Worm (Caenorhabditis elegans): ENCODE results near the gene col-166.

col-166 gene

ce11 chrX:6255561-6255960 is 24.3 kb upstream of the col-166 start (continued):
- TF ChIP-seq ceh-2 (tag; optimal IDR thresholded peaks at IDR 0.05) (no peak), C38D4.7 (GFP tag; optimal IDR thresholded peaks at IDR 0.05) (no peak), ceh-19 (GFP tag; optimal IDR thresholded peaks at IDR 0.05) (no peak), hlh-8 (tag; optimal IDR thresholded peaks at IDR 0.05) (no peak), ahr-1 (tag; optimal IDR thresholded peaks at IDR 0.05) (no peak), eyg-1 (tag; optimal IDR thresholded peaks at IDR 0.05) (no peak), dve-1 (tag; optimal IDR thresholded peaks at IDR 0.05) (no peak), ceh-18 (tag; optimal IDR thresholded peaks at IDR 0.05) (peak; percentile 60)

ce11 chrX:6256430-6256829 is 23.4 kb upstream of the col-166 start:
- TF ChIP-seq elt-2 (tag; optimal IDR thresholded peaks at IDR 0.05) (peak; percentile 58), unc-3 (GFP tag; conservative IDR thresholded peaks at IDR 0.05) (no peak), unc-3 (tag; optimal IDR thresholded peaks at IDR 0.05) (no peak), pag-3 (tag; optimal IDR thresholded peaks at IDR 0.05; ENCODE audit: borderline replicate concordance) (no peak)

DNA sequence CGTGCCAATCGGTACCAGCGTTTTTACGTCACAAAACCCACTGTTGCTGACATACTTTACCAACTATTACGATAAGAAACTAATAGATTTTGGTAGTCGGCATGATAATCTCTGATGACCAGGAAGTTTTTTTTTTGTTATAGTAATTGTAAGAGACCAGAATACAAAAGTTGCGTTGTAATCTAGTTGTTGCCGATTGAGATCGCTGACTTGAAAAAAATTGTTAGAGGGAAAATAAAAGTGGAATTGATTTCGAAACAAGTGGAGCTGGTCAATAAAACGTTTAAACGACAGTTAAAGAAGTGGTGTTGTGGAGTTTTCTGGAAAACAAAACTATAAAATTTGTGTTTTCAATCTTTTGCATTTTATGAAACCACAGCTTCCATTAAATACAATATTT is 22.8 kb upstream of the col-166 start:
- no peak for TF ChIP-seq che-1 (tag; optimal IDR thresholded peaks at IDR 0.05)
- TF ChIP-seq nhr-232 (tag; optimal IDR thresholded peaks at IDR 0.05) = no peak
- no peak for TF ChIP-seq ama-1 (optimal IDR thresholded peaks at IDR 0.05)
- no peak for TF ChIP-seq gmeb-2 (tag; optimal IDR thresholded peaks at IDR 0.05)
- no peak for TF ChIP-seq pax-1 (tag; optimal IDR thresholded peaks at IDR 0.05)
- no peak for TF ChIP-seq K02D7.2 (tag; optimal IDR thresholded peaks at IDR 0.05)
- no peak for TF ChIP-seq lim-6 (tag; optimal IDR thresholded peaks at IDR 0.05)
- TF ChIP-seq C38D4.7 (GFP tag; optimal IDR thresholded peaks at IDR 0.05) = no peak
- TF ChIP-seq F13H6.1 (tag; optimal IDR thresholded peaks at IDR 0.05) = no peak

DNA sequence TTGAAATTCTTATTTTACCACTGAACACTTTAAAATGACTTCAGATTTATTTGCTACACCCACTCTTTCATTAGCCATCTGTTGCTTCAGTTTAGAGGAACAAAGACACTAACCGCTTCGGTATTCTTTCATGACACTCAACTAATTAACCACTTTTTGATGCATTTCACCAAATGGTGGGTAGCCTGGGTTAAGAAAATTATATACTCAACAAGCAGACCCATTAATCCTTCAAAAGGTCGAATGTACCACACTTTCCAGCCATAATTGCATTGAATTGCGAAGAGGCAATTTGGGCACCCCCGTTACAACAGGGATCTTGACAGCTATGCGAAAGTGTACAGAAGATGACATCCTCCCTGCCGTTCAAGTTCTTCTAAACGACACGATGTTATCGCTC is 21.4 kb upstream of the col-166 start:
- TF ChIP-seq unc-42 (tag; optimal IDR thresholded peaks at IDR 0.05) (peak; percentile 2), hlh-8 (tag; optimal IDR thresholded peaks at IDR 0.05) (no peak), hlh-15 (tag; optimal IDR thresholded peaks at IDR 0.05) (no peak), pax-1 (tag; optimal IDR thresholded peaks at IDR 0.05) (no peak), ceh-9 (tag; optimal IDR thresholded peaks at IDR 0.05) (no peak), ahr-1 (tag; optimal IDR thresholded peaks at IDR 0.05) (no peak)

DNA sequence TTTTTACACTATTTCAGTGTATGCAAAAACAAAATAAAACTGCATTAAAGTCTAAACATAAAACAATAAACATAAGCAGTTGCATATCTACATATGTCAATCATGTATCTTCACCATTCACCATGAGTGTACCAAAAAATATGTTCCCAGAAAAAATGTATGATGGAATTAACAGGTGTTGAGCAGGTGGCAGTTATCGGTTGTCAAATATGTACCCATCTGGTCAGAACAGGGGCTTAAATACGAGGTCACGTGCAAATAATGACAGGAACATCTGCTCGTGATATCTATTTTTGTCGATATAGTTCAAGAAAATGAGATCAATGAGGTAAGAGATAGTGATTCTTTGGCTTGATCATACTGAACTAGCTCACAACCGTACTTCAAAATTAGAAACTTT is 20.7 kb upstream of the col-166 start:
- peak; percentile 65 for TF ChIP-seq hlh-30 (tag; optimal IDR thresholded peaks at IDR 0.05; ENCODE audit: insufficient read depth)
- no peak for TF ChIP-seq dve-1 (tag; optimal IDR thresholded peaks at IDR 0.05)
- TF ChIP-seq ceh-31 (tag; optimal IDR thresholded peaks at IDR 0.05) = no peak
- TF ChIP-seq unc-55 (GFP tag; optimal IDR thresholded peaks at IDR 0.05) = peak; percentile 14
- TF ChIP-seq fax-1 (tag; optimal IDR thresholded peaks at IDR 0.05) = no peak

DNA sequence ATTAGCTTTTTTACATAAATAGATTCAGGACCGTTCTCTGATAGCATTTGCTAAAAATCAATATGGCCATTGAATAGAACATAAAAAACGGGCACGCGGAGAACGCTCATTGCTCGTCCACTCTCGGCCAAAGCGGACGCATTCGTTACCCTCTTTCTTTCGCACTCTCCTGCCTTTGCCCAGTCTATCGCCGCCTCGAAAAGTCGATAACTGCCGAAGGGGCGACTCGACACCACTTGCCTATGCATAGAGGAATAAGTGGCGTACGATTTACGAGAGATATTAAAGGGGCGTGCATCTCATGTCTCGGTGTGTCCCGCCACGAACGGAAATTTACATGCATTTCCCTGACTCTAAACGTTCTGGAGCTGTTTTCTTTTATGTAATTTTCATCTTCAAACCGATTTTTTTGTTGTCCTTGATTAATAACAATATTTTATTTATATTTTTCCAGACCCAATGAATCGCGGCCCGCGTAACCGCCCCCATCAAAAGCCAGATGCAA is 16.6 kb upstream of the col-166 start, which contains the start of gene W05H9.4:
Gene W05H9.4, plus strand, starts transcription at position 455 of the 505 bp plus-strand sequence.
- TF ChIP-seq nfya-1 (tag; optimal IDR thresholded peaks at IDR 0.05) (peak; percentile 70), pha-2 (tag; optimal IDR thresholded peaks at IDR 0.05) (no peak), ama-1 (optimal IDR thresholded peaks at IDR 0.05) (no peak), fax-1 (tag; optimal IDR thresholded peaks at IDR 0.05) (peak; percentile 4), lin-11 (tag; optimal IDR thresholded peaks at IDR 0.05) (no peak), hlh-6 (tag; optimal IDR thresholded peaks at IDR 0.05) (no peak), pros-1 (tag; optimal IDR thresholded peaks at IDR 0.05) (no peak), ceh-45 (GFP tag; IDR thresholded peaks at IDR 0.05) (no peak), ceh-24 (tag; optimal IDR thresholded peaks at IDR 0.05) (no peak), hlh-13 (GFP tag; optimal IDR thresholded peaks at IDR 0.05) (no peak), tbx-7 (tag; optimal IDR thresholded peaks at IDR 0.05) (no peak), elt-2 (tag; optimal IDR thresholded peaks at IDR 0.05) (no peak), eyg-1 (tag; optimal IDR thresholded peaks at IDR 0.05) (no peak), zip-5 (tag; optimal IDR thresholded peaks at IDR 0.05) (no peak), hlh-30 (tag; optimal IDR thresholded peaks at IDR 0.05; ENCODE audit: insufficient read depth) (peak; percentile 39), pat-9 (tag; optimal IDR thresholded peaks at IDR 0.05) (no peak), ets-4 (tag; optimal IDR thresholded peaks at IDR 0.05) (no peak), che-1 (tag; optimal IDR thresholded peaks at IDR 0.05) (no peak), K09A11.1 (tag; optimal IDR thresholded peaks at IDR 0.05; ENCODE audit: insufficient read depth) (no peak), madf-2 (tag; optimal IDR thresholded peaks at IDR 0.05) (no peak), C38D4.7 (GFP tag; optimal IDR thresholded peaks at IDR 0.05) (no peak), ceh-30 (tag; optimal IDR thresholded peaks at IDR 0.05) (no peak), sdc-2 (tag; optimal IDR thresholded peaks at IDR 0.05) (peak; percentile 72), ceh-2 (tag; optimal IDR thresholded peaks at IDR 0.05) (no peak)
